Worm (Caenorhabditis elegans): ENCODE measurements around the gene F29B9.7.

Gene F29B9.7

ce11 chrIV:4637840-4638239, 11.7 kb upstream of the F29B9.7 start, which contains the start of gene F19C7.8:
Gene F19C7.8 (minus strand): TSS chrIV:4638095.
- TF ChIP-seq rnt-1 (tag; optimal IDR thresholded peaks at IDR 0.05) (peak; percentile 38), zag-1 (tag; optimal IDR thresholded peaks at IDR 0.05) (no peak), elt-3 (tag; optimal IDR thresholded peaks at IDR 0.05) (no peak), lin-14 (GFP tag; optimal IDR thresholded peaks at IDR 0.05) (peak; percentile 24), nhr-84 (tag; optimal IDR thresholded peaks at IDR 0.05) (no peak), jun-1 (tag; optimal IDR thresholded peaks at IDR 0.05) (no peak)

- TF ChIP-seq Y116A8C.19 (tag; optimal IDR thresholded peaks at IDR 0.05; ENCODE audit: borderline replicate concordance) (no peak), pqm-1 (tag; optimal IDR thresholded peaks at IDR 0.05) (no peak), mep-1 (tag; optimal IDR thresholded peaks at IDR 0.05) (no peak), ces-1 (GFP tag; optimal IDR thresholded peaks at IDR 0.05) (no peak), grh-1 (GFP tag; IDR thresholded peaks at IDR 0.05) (no peak), lin-13 (GFP tag; optimal IDR thresholded peaks at IDR 0.05) (no peak)
These were observed 10.2 kb upstream of the F29B9.7 start for ce11 chrIV:4639352-4639751.

ce11 chrIV:4640941-4641340, 8.6 kb upstream of the F29B9.7 start:
- TF ChIP-seq blmp-1 (tag; optimal IDR thresholded peaks at IDR 0.05): peak; percentile 63
- no peak for TF ChIP-seq hlh-4 (tag; optimal IDR thresholded peaks at IDR 0.05)
- peak in 1 of 6 experiments; percentile 43 for TF ChIP-seq elt-3 (tag; optimal IDR thresholded peaks at IDR 0.05)

- TF ChIP-seq sptf-1 (tag; optimal IDR thresholded peaks at IDR 0.05) (no peak), Y116A8C.19 (tag; optimal IDR thresholded peaks at IDR 0.05; ENCODE audit: borderline replicate concordance) (no peak), blmp-1 (tag; optimal IDR thresholded peaks at IDR 0.05) (peak; percentile 42), rnt-1 (tag; optimal IDR thresholded peaks at IDR 0.05) (peak; percentile 22), dpl-1 (GFP tag; optimal IDR thresholded peaks at IDR 0.05) (no peak), efl-3 (GFP tag; optimal IDR thresholded peaks at IDR 0.05) (no peak), dsc-1 (tag; optimal IDR thresholded peaks at IDR 0.05) (peak; percentile 59), egl-27 (tag; optimal IDR thresholded peaks at IDR 0.05) (no peak)
These were observed 6.0 kb upstream of the F29B9.7 start for ce11 chrIV:4643577-4643976.

ce11 chrIV:4645243-4645642, 4.3 kb upstream of the F29B9.7 start:
- TF ChIP-seq snu-23 (GFP tag; optimal IDR thresholded peaks at IDR 0.05): no peak
- TF ChIP-seq F16B12.6 (tag; optimal IDR thresholded peaks at IDR 0.05): no peak
- peak; percentile 15 for TF ChIP-seq unc-130 (tag; optimal IDR thresholded peaks at IDR 0.05)
- no peak for TF ChIP-seq hpl-2 (GFP tag; optimal IDR thresholded peaks at IDR 0.05)
- peak; percentile 35 for TF ChIP-seq lin-14 (GFP tag; optimal IDR thresholded peaks at IDR 0.05)
- no peak for TF ChIP-seq nhr-90 (tag; optimal IDR thresholded peaks at IDR 0.05; ENCODE audit: poor library complexity)
- no peak for TF ChIP-seq nhr-85 (tag)
- no peak for TF ChIP-seq nhr-76 (tag; optimal IDR thresholded peaks at IDR 0.05)
- TF ChIP-seq nhr-12 (tag; optimal IDR thresholded peaks at IDR 0.05): no peak
- no peak for TF ChIP-seq nhr-47 (tag; optimal IDR thresholded peaks at IDR 0.05)
- TF ChIP-seq vab-15 (tag; optimal IDR thresholded peaks at IDR 0.05): no peak
- no peak for TF ChIP-seq ztf-11 (tag; optimal IDR thresholded peaks at IDR 0.05)
- no peak for TF ChIP-seq skn-1 (tag; optimal IDR thresholded peaks at IDR 0.05)
- no peak for TF ChIP-seq ets-5 (GFP tag; IDR thresholded peaks at IDR 0.05)
- TF ChIP-seq sup-37 (GFP tag; optimal IDR thresholded peaks at IDR 0.05): no peak
- no peak for TF ChIP-seq zag-1 (tag; optimal IDR thresholded peaks at IDR 0.05)
- TF ChIP-seq lin-35 (GFP tag; optimal IDR thresholded peaks at IDR 0.05): no peak
- no peak for TF ChIP-seq nhr-28 (tag; optimal IDR thresholded peaks at IDR 0.05)
- TF ChIP-seq dsc-1 (tag; optimal IDR thresholded peaks at IDR 0.05): peak; percentile 88
- TF ChIP-seq nhr-20 (tag; optimal IDR thresholded peaks at IDR 0.05): no peak
- no peak for TF ChIP-seq nhr-71 (tag; optimal IDR thresholded peaks at IDR 0.05)
- TF ChIP-seq elt-3 (tag; optimal IDR thresholded peaks at IDR 0.05): no peak
- peak; percentile 45 for TF ChIP-seq pag-3 (tag; optimal IDR thresholded peaks at IDR 0.05; ENCODE audit: borderline replicate concordance, insufficient read depth)
- TF ChIP-seq sptf-1 (tag; optimal IDR thresholded peaks at IDR 0.05): no peak
- no peak for TF ChIP-seq blmp-1 (tag; optimal IDR thresholded peaks at IDR 0.05)
- no peak for TF ChIP-seq mdl-1 (tag; optimal IDR thresholded peaks at IDR 0.05)
- no peak for TF ChIP-seq hlh-17 (GFP tag; optimal IDR thresholded peaks at IDR 0.05; ENCODE audit: borderline replicate concordance)
- no peak for TF ChIP-seq snpc-4 (tag; optimal IDR thresholded peaks at IDR 0.05)
- TF ChIP-seq unc-30 (tag; optimal IDR thresholded peaks at IDR 0.05): no peak
- no peak for TF ChIP-seq jun-1 (tag; optimal IDR thresholded peaks at IDR 0.05)
- no peak for TF ChIP-seq ceh-8 (GFP tag; optimal IDR thresholded peaks at IDR 0.05)
